Worm (Caenorhabditis elegans): ENCODE measurements around the gene F58B4.3.

F58B4.3 gene

DNA sequence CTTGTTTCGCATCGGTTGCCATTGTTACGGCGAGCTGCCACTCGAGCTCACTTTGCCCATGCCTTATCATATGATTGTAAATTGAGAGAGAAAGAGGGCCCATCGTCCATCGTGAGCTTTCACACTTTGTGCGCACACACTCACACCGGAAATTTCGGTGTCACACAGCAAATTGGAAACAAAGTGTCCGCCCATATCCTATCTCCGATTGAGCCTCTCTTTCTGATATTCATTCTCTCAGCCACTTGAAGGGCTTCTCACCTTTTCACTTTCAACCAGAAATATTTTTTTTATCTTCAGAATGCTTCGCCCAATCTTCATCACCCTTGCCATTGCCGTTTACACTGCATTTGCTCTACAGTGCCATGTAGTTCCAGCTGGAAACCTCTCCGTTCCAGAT lies at the start of gene F58B4.3:
Gene F58B4.3, plus strand, starts transcription at position 301 of the 400 bp plus-strand sequence.
- no peak for TF ChIP-seq T07F8.4 (tag; optimal IDR thresholded peaks at IDR 0.05)
- no peak for TF ChIP-seq ama-1 (optimal IDR thresholded peaks at IDR 0.05)
- TF ChIP-seq ama-1 (GFP tag; optimal IDR thresholded peaks at IDR 0.05), result no peak
- no peak for TF ChIP-seq athp-1 (tag; optimal IDR thresholded peaks at IDR 0.05)

DNA sequence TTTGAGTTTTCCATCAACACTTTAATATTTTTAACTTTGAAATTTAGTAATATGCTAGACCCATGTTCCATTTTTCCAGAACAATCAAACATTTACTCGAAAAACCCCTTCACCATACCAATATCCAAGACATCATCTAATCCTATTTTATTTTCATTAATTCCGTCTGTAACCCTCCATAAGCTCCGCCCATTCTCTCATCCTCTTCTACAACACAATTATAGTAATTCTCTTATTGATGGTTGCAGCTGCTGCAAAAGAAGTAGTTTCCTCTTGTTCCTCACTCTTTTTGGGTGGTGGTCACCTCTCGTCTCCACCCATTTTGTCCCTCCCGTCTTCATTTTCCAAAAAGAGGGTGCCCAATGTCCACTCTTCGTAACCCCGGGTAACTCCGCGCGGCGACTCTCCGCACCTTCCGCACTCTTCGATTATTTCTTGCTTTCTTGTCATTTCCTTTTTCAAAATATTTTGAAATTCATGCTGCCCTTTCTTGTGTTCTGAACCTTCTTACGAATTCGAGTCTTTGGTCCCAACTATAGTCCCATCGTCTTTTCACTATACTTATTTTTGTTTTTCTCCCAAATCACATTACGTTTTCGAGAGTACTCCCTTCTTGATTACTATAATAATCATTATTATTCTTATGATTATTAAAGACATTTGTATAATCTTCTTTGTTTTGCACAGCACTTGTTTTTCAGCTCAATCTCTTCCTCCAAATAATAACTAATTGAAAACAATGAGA lies 49.3 kb upstream of the F58B4.3 start, which contains the start of gene F32D8.1:
Gene F32D8.1, plus strand, starts transcription at position 695 of the 745 bp plus-strand sequence.
- TF ChIP-seq F57C9.4 (tag; optimal IDR thresholded peaks at IDR 0.05) (no peak), ztf-18 (tag; optimal IDR thresholded peaks at IDR 0.05) (no peak), madf-3 (GFP tag; IDR thresholded peaks at IDR 0.05) (no peak), rec-8 (tag; optimal IDR thresholded peaks at IDR 0.05) (no peak), F22D6.2 (tag; optimal IDR thresholded peaks at IDR 0.05) (no peak), T26A5.8 (tag; optimal IDR thresholded peaks at IDR 0.05) (no peak), nfyb-1 (GFP tag; IDR thresholded peaks at IDR 0.05) (no peak), attf-6 (GFP tag; IDR thresholded peaks at IDR 0.05) (no peak), zim-3 (tag; optimal IDR thresholded peaks at IDR 0.05) (no peak), ztf-25 (GFP tag; IDR thresholded peaks at IDR 0.05) (no peak), pha-4 (tag; optimal IDR thresholded peaks at IDR 0.05) (no peak), F33H1.4 (GFP tag; IDR thresholded peaks at IDR 0.05) (no peak), ztf-3 (GFP tag; optimal IDR thresholded peaks at IDR 0.05) (no peak), B0019.2 (GFP tag; conservative IDR thresholded peaks at IDR 0.05) (no peak), mes-4 (tag; optimal IDR thresholded peaks at IDR 0.05) (no peak), mel-28 (tag; optimal IDR thresholded peaks at IDR 0.05; ENCODE audit: borderline replicate concordance) (no peak), ekl-4 (GFP tag; IDR thresholded peaks at IDR 0.05) (no peak), rpc-1 (optimal IDR thresholded peaks at IDR 0.05) (no peak), rpc-1 (tag; optimal IDR thresholded peaks at IDR 0.05) (no peak), lin-40 (tag; optimal IDR thresholded peaks at IDR 0.05) (no peak), mcd-1 (GFP tag; IDR thresholded peaks at IDR 0.05) (no peak)

DNA sequence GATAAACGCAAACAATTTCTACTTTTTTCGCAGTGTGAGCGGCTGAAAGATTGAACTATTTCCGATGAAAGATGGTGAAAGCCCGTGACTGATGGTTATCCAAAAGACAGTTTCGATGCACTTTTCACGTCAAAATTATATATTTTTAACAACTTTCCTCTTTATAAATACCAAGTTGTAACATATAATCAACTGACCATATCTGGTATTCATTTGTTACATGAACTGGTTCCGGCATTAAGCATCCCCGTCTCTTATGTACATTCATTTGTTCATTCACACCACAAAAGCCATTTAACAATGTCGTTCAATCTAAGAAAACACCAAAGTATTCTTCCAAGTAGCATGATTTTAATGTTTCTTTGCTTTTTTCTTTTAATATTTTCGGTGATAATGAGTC lies 46.1 kb upstream of the F58B4.3 start, which contains the start of gene F32D8.2:
Gene F32D8.2, plus strand, starts transcription at position 301 of the 400 bp plus-strand sequence.
- TF ChIP-seq ceh-58 (GFP tag; IDR thresholded peaks at IDR 0.05) (no peak), nhr-27 (tag; optimal IDR thresholded peaks at IDR 0.05) (no peak), dox-1 (GFP tag; IDR thresholded peaks at IDR 0.05) (no peak), lsy-27 (tag; optimal IDR thresholded peaks at IDR 0.05; ENCODE audit: borderline replicate concordance, insufficient read depth) (no peak), rpc-1 (optimal IDR thresholded peaks at IDR 0.05) (no peak), rpc-1 (tag; optimal IDR thresholded peaks at IDR 0.05) (no peak), ceh-27 (GFP tag; optimal IDR thresholded peaks at IDR 0.05) (no peak), nhr-80 (tag; optimal IDR thresholded peaks at IDR 0.05) (no peak), rcor-1 (GFP tag; IDR thresholded peaks at IDR 0.05) (no peak), let-607 (tag; optimal IDR thresholded peaks at IDR 0.05) (no peak), gei-17 (GFP tag; optimal IDR thresholded peaks at IDR 0.05) (no peak), Y56A3A.18 (GFP tag; IDR thresholded peaks at IDR 0.05) (no peak), D2030.7 (GFP tag; IDR thresholded peaks at IDR 0.05) (no peak), ekl-4 (GFP tag; IDR thresholded peaks at IDR 0.05) (no peak), ceh-40 (GFP tag; IDR thresholded peaks at IDR 0.05) (no peak), xnd-1 (tag; optimal IDR thresholded peaks at IDR 0.05) (no peak), nfya-1 (tag; optimal IDR thresholded peaks at IDR 0.05; ENCODE audit: borderline replicate concordance, insufficient read depth) (no peak), B0019.2 (GFP tag; conservative IDR thresholded peaks at IDR 0.05) (no peak), F57C9.4 (tag; optimal IDR thresholded peaks at IDR 0.05) (no peak)

Data from whole organism, young adult.